Fruit fly (Drosophila melanogaster) whole organism, embryonic: ENCODE data around the gene CG1572.

Experiments used
- Bgb ChIP-seq: fragments of 200-800 bp; sonication (Bioruptor generic); IDR thresholded peaks from 2 replicates; pipeline ENCODE4 v1.3.6; 2022; ENCODE audit warnings: missing biosample characterization, missing genetic modification characterization; ENCODE audit not compliant: partially characterized antibody
- CG11695 ChIP-seq: fragments of 200-800 bp; sonication (Bioruptor generic); IDR thresholded peaks from 3 replicates; pipeline ENCODE4 v1.3.6; 2022; ENCODE audit warnings: missing biosample characterization, missing genetic modification characterization
- CG12391 ChIP-seq: fragments of 200-800 bp; sonication (Bioruptor generic); optimal IDR thresholded peaks from 3 replicates; lab custom pipeline; 2018; ENCODE audit warnings: missing biosample characterization, mild to moderate bottlenecking, missing genetic modification characterization, moderate library complexity
- CG13775 ChIP-seq: fragments of 200-800 bp; sonication (Bioruptor generic); optimal IDR thresholded peaks from 3 replicates; lab custom pipeline; 2017; ENCODE audit warnings: missing biosample characterization, mild to moderate bottlenecking, missing genetic modification characterization
- CG14441 ChIP-seq: fragments of 200-800 bp; sonication (Bioruptor generic); IDR thresholded peaks from 2 replicates; pipeline ENCODE4 v1.3.6; 2022; ENCODE audit warnings: missing biosample characterization, missing genetic modification characterization
- CG14860 ChIP-seq: fragments of 200-800 bp; sonication (Bioruptor generic); IDR thresholded peaks from 3 replicates; pipeline ENCODE4 v1.3.6; 2022; ENCODE audit warnings: missing biosample characterization, missing genetic modification characterization; ENCODE audit not compliant: partially characterized antibody
- CG15269 ChIP-seq: fragments of 200-800 bp; sonication (Bioruptor generic); optimal IDR thresholded peaks from 2 replicates; lab custom pipeline; 2018; ENCODE audit warnings: missing biosample characterization, mild to moderate bottlenecking, missing genetic modification characterization, moderate library complexity
- CG17359 ChIP-seq: fragments of 200-800 bp; sonication (Bioruptor generic); optimal IDR thresholded peaks from 3 replicates; lab custom pipeline; 2018; ENCODE audit warnings: missing biosample characterization, mild to moderate bottlenecking, missing genetic modification characterization, moderate library complexity
- CG18011 ChIP-seq: fragments of 200-800 bp; sonication (Bioruptor generic); optimal IDR thresholded peaks from 2 replicates; lab custom pipeline; 2017; ENCODE audit warnings: missing biosample characterization, missing genetic modification characterization, mild to moderate bottlenecking, moderate library complexity, missing genotype
- CG1832 ChIP-seq: fragments of 200-800 bp; sonication (Bioruptor generic); optimal IDR thresholded peaks from 2 replicates; lab custom pipeline; 2017; ENCODE audit warnings: missing biosample characterization, mild to moderate bottlenecking, missing genetic modification characterization, inconsistent platforms
- CG2129 ChIP-seq: fragments of 200-800 bp; sonication (Bioruptor generic); IDR thresholded peaks from 2 replicates; pipeline ENCODE4 v1.3.6; 2022; ENCODE audit warnings: missing biosample characterization, missing genetic modification characterization; ENCODE audit not compliant: partially characterized antibody
- CG30403 ChIP-seq: fragments of 200-800 bp; sonication (Bioruptor generic); optimal IDR thresholded peaks from 3 replicates; lab custom pipeline; 2016; ENCODE audit warnings: missing biosample characterization, missing genetic modification characterization
- CG4820 ChIP-seq: fragments of 200-800 bp; sonication (Bioruptor generic); optimal IDR thresholded peaks from 3 replicates; lab custom pipeline; 2016; ENCODE audit warnings: missing biosample characterization, missing genetic modification characterization
- CG6813 ChIP-seq: fragments of 200-800 bp; sonication (Bioruptor generic); optimal IDR thresholded peaks from 2 replicates; lab custom pipeline; 2017; ENCODE audit warnings: missing biosample characterization, missing genetic modification characterization, mild to moderate bottlenecking, moderate library complexity, missing genetic modification reagents
- CG7839 ChIP-seq: fragments of 200-800 bp; sonication (Bioruptor generic); optimal IDR thresholded peaks from 3 replicates; lab custom pipeline; 2018; ENCODE audit warnings: missing biosample characterization, mild to moderate bottlenecking, missing genetic modification characterization, moderate library complexity
- CG9437 ChIP-seq: fragments of 200-800 bp; sonication (Bioruptor generic); optimal IDR thresholded peaks from 2 replicates; lab custom pipeline; 2018; ENCODE audit warnings: missing biosample characterization, mild to moderate bottlenecking, missing genetic modification characterization
- CG9817 ChIP-seq: fragments of 200-800 bp; sonication (Bioruptor generic); optimal IDR thresholded peaks from 2 replicates; lab custom pipeline; 2018; ENCODE audit warnings: missing biosample characterization, mild to moderate bottlenecking, missing genetic modification characterization, moderate library complexity
- Dfd ChIP-seq, 2 experiments: fragments of >200 bp; optimal IDR thresholded peaks; 2 replicates each; lab custom pipeline; 2017; ENCODE audit warnings: missing biosample characterization in 2 of 2, missing genetic modification characterization in 2 of 2
- Dip2 ChIP-seq: fragments of 200-800 bp; sonication (Bioruptor generic); IDR thresholded peaks from 2 replicates; pipeline ENCODE4 v1.3.6; 2022; ENCODE audit warnings: missing biosample characterization, missing genetic modification characterization
- Hmr ChIP-seq: fragments of 200-800 bp; sonication (Bioruptor generic); optimal IDR thresholded peaks from 3 replicates; lab custom pipeline; 2017; ENCODE audit warnings: mild to moderate bottlenecking, missing biosample characterization, missing genetic modification reagents, missing genetic modification characterization
- Hr51 ChIP-seq, 2 experiments: fragments of 200-800 bp; sonication (Bioruptor generic); optimal IDR thresholded peaks; 2 replicates in 1 of 2; 3 replicates in 1 of 2; lab custom pipeline; 2016 to 2018; ENCODE audit warnings: missing biosample characterization in 2 of 2, missing genetic modification characterization in 2 of 2, mild to moderate bottlenecking in 1 of 2, moderate library complexity in 1 of 2
- Kr ChIP-seq: fragments of 200-800 bp; sonication (Bioruptor generic); optimal IDR thresholded peaks from 2 replicates; lab custom pipeline; 2017; ENCODE audit warnings: missing biosample characterization, mild to moderate bottlenecking, missing genetic modification characterization
- Med ChIP-seq: fragments of 200-800 bp; sonication (Bioruptor generic); peaks from one replicate; lab custom pipeline; 2016; ENCODE audit warnings: missing biosample characterization, missing genetic modification characterization, mild to moderate bottlenecking, inconsistent platforms, moderate library complexity
- Pdp1 ChIP-seq, 2 experiments: fragments of 200-800 bp; sonication (Bioruptor generic); optimal IDR thresholded peaks; 3 replicates each; lab custom pipeline; 2016; ENCODE audit warnings: missing biosample characterization in 2 of 2, missing genetic modification characterization in 2 of 2, mild to moderate bottlenecking in 1 of 2, moderate library complexity in 1 of 2
- Side ChIP-seq: fragments of 200-800 bp; sonication (Bioruptor generic); optimal IDR thresholded peaks from 2 replicates; lab custom pipeline; 2016; ENCODE audit warnings: missing biosample characterization, missing genetic modification characterization
- Sox102F ChIP-seq: fragments of 200-800 bp; sonication (Bioruptor generic); optimal IDR thresholded peaks from 2 replicates; lab custom pipeline; 2018; ENCODE audit warnings: missing biosample characterization, mild to moderate bottlenecking, missing genetic modification characterization, moderate library complexity
- az2 ChIP-seq: fragments of 200-800 bp; sonication (Bioruptor generic); optimal IDR thresholded peaks from 3 replicates; lab custom pipeline; 2016; ENCODE audit warnings: missing biosample characterization, missing genetic modification characterization
- bab2 ChIP-seq: fragments of 200-800 bp; sonication (Bioruptor generic); optimal IDR thresholded peaks from 2 replicates; lab custom pipeline; 2016; ENCODE audit warnings: missing biosample characterization, missing genetic modification characterization
- cato ChIP-seq: fragments of 200-800 bp; sonication (Bioruptor generic); optimal IDR thresholded peaks from 2 replicates; lab custom pipeline; 2016; ENCODE audit warnings: missing biosample characterization, missing genetic modification characterization, borderline replicate concordance
- fd102C ChIP-seq: fragments of 200-800 bp; sonication (Bioruptor generic); optimal IDR thresholded peaks from 2 replicates; lab custom pipeline; 2018; ENCODE audit warnings: missing biosample characterization, mild to moderate bottlenecking, missing genetic modification characterization, moderate library complexity
- fd96Cb ChIP-seq: fragments of 200-800 bp; sonication (Bioruptor generic); optimal IDR thresholded peaks from 2 replicates; lab custom pipeline; 2018; ENCODE audit warnings: missing biosample characterization, mild to moderate bottlenecking, missing genetic modification characterization, moderate library complexity
- gsb ChIP-seq: fragments of 200-800 bp; sonication (Bioruptor generic); IDR thresholded peaks from 2 replicates; pipeline ENCODE4 v1.3.6; 2022; ENCODE audit warnings: missing biosample characterization, missing genetic modification characterization
- jing ChIP-seq: fragments of 200-800 bp; sonication (Bioruptor generic); optimal IDR thresholded peaks from 2 replicates; lab custom pipeline; 2018; ENCODE audit warnings: missing biosample characterization, mild to moderate bottlenecking, missing genetic modification characterization
- klu ChIP-seq: fragments of 200-800 bp; sonication (Bioruptor generic); IDR thresholded peaks from 2 replicates; pipeline ENCODE4 v1.3.6; 2022; ENCODE audit warnings: missing biosample characterization, missing genetic modification characterization
- knrl ChIP-seq: fragments of 200-800 bp; sonication (Bioruptor generic); IDR thresholded peaks from 3 replicates; pipeline ENCODE4 v1.3.6; 2022; ENCODE audit warnings: missing biosample characterization, missing genetic modification characterization; ENCODE audit not compliant: partially characterized antibody
- lab ChIP-seq: fragments of 200-800 bp; sonication (Bioruptor generic); optimal IDR thresholded peaks from 3 replicates; lab custom pipeline; 2017; ENCODE audit warnings: missing biosample characterization, missing genetic modification characterization, mild to moderate bottlenecking, moderate library complexity, missing genetic modification reagents
- lilli ChIP-seq: fragments of 200-800 bp; sonication (Bioruptor generic); optimal IDR thresholded peaks from 3 replicates; lab custom pipeline; 2016; ENCODE audit warnings: missing biosample characterization, missing genetic modification characterization
- lmd ChIP-seq: fragments of 200-800 bp; sonication (Bioruptor generic); IDR thresholded peaks from 2 replicates; pipeline ENCODE4 v1.3.6; 2022; ENCODE audit warnings: missing biosample characterization, missing genetic modification characterization
- lola ChIP-seq, 3 experiments: fragments of >200 bp in 2 of 3; fragments of 200-800 bp in 1 of 3; sonication (Bioruptor generic) in 1 of 3; optimal IDR thresholded peaks; 2 replicates each; lab custom pipeline; 2017 to 2019; ENCODE audit warnings: missing biosample characterization in 3 of 3, missing genetic modification characterization in 3 of 3, mild to moderate bottlenecking in 1 of 3, moderate library complexity in 1 of 3
- mam ChIP-seq: fragments of 200-800 bp; sonication (Bioruptor generic); optimal IDR thresholded peaks from 3 replicates; lab custom pipeline; 2016; ENCODE audit warnings: missing biosample characterization, missing genetic modification characterization
- nerfin-1 ChIP-seq: fragments of 200-800 bp; sonication (Bioruptor generic); optimal IDR thresholded peaks from 3 replicates; lab custom pipeline; 2019; ENCODE audit warnings: missing biosample characterization, mild to moderate bottlenecking, missing genetic modification characterization, moderate library complexity
- nmo ChIP-seq: fragments of 200-800 bp; sonication (Bioruptor generic); optimal IDR thresholded peaks from 2 replicates; lab custom pipeline; 2018; ENCODE audit warnings: missing biosample characterization, mild to moderate bottlenecking, missing genetic modification characterization, moderate library complexity
- onecut ChIP-seq: fragments of 200-800 bp; sonication (Bioruptor generic); IDR thresholded peaks from 2 replicates; pipeline ENCODE4 v1.3.6; 2022; ENCODE audit warnings: missing biosample characterization, missing genetic modification characterization
- pb ChIP-seq: fragments of 200-800 bp; sonication (Bioruptor generic); optimal IDR thresholded peaks from 3 replicates; lab custom pipeline; 2016; ENCODE audit warnings: missing biosample characterization, missing genetic modification characterization
- ranshi ChIP-seq: fragments of 200-800 bp; sonication (Bioruptor generic); IDR thresholded peaks from 2 replicates; pipeline ENCODE4 v1.3.6; 2022; ENCODE audit warnings: missing biosample characterization, missing genetic modification characterization
- row ChIP-seq: fragments of 200-800 bp; sonication (Bioruptor generic); IDR thresholded peaks from 3 replicates; pipeline ENCODE4 v1.3.6; 2022; ENCODE audit warnings: missing biosample characterization, missing genetic modification characterization
- tio ChIP-seq: fragments of 200-800 bp; sonication (Bioruptor generic); optimal IDR thresholded peaks from 2 replicates; lab custom pipeline; 2017; ENCODE audit warnings: missing biosample characterization, missing genetic modification characterization, inconsistent platforms
- toy ChIP-seq: fragments of 200-800 bp; sonication (Bioruptor generic); IDR thresholded peaks from 2 replicates; pipeline ENCODE4 v1.3.6; 2022; ENCODE audit warnings: missing biosample characterization, missing genetic modification characterization
- vfl ChIP-seq: fragments of 200-800 bp; sonication (Bioruptor generic); optimal IDR thresholded peaks from 2 replicates; lab custom pipeline; 2016; ENCODE audit warnings: missing biosample characterization, missing genetic modification characterization
- z ChIP-seq: fragments of 200-800 bp; sonication (Bioruptor generic); IDR thresholded peaks from 3 replicates; pipeline ENCODE4 v1.3.6; 2022; ENCODE audit warnings: missing biosample characterization, missing genetic modification characterization

Gene CG1572

DNA sequence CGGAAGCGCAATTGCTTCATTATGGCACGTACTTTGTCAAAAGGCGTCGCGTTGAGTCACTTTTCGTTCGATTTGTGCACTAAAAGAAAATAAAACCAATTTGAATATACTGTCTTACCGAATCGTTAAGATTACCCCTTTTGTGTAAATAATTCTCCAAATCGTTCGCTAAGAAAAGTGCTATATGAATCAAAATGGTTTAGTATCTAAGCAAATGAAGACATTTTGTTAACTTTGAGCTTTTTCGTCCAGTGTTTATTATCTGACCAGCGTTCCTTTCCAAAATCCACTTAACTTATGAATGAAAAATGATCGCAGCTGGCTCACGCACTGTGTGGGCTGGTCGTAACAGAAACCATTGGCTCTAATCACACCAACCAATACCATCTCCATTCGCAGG is 8.4 kb downstream of the CG1572 start (continued):
- TF ChIP-seq CG14441 (GFP tag; lab: Robert Waterston, UW), result peak; percentile 34; the same call in 1 of the 2 replicates
- TF ChIP-seq az2 (GFP tag; lab: Kevin White, UChicago), result no peak
- no peak for TF ChIP-seq Bgb (GFP tag; lab: Robert Waterston, UW)
- TF ChIP-seq lola (GFP tag; optimal IDR thresholded peaks at IDR 0.05; lab: Kevin White, UChicago), result no peak
- TF ChIP-seq tio (GFP tag; lab: Kevin White, UChicago), result no peak
- TF ChIP-seq Kr (GFP tag; lab: Kevin White, UChicago), result no peak
- TF ChIP-seq Pdp1 (GFP tag; optimal IDR thresholded peaks at IDR 0.05; lab: Kevin White, UChicago), result peak; percentile 10 to 24
- TF ChIP-seq vfl, result no peak
- no peak for TF ChIP-seq CG6813 (GFP tag; lab: Kevin White, UChicago)
- no peak for TF ChIP-seq pb (GFP tag; lab: Kevin White, UChicago)
- TF ChIP-seq CG7839, result peak; percentile 33
- 0 out of 2 replicates have a peak, but pooled peaks have one; percentile 9 for TF ChIP-seq lmd
- peak; percentile 26 for TF ChIP-seq Sox102F (GFP tag; lab: Kevin White, UChicago)
- TF ChIP-seq ranshi (GFP tag; lab: Robert Waterston, UW), result 0 out of 2 replicates have a peak, but pooled peaks have one; percentile 9
- TF ChIP-seq Med (GFP tag; lab: Kevin White, UChicago), result peak; percentile 71
- TF ChIP-seq Dfd (GFP tag; optimal IDR thresholded peaks at IDR 0.05; lab: Kevin White, UChicago), result no peak
- no peak for TF ChIP-seq toy
- TF ChIP-seq z, result no peak
- no peak for TF ChIP-seq jing (GFP tag; lab: Kevin White, UChicago)
- TF ChIP-seq lilli (GFP tag; lab: Kevin White, UChicago), result peak; percentile 43
- TF ChIP-seq bab2, result peak; percentile 34
- peak; percentile 33 for TF ChIP-seq CG15269 (tag; lab: Kevin White, UChicago)
- TF ChIP-seq Hr51 (GFP tag; optimal IDR thresholded peaks at IDR 0.05; lab: Kevin White, UChicago), result peak in 1 of 2 experiments; percentile 41
- peak; percentile 20 for TF ChIP-seq CG9817
- TF ChIP-seq CG11695 (GFP tag; lab: Robert Waterston, UW), result peak; percentile 71; the same call in 2 of the 3 replicates
- no peak for TF ChIP-seq onecut (GFP tag; lab: Robert Waterston, UW)
- no peak for TF ChIP-seq knrl (GFP tag; lab: Robert Waterston, UW)
- TF ChIP-seq CG30403 (GFP tag; lab: Kevin White, UChicago), result peak; percentile 4
- no peak for TF ChIP-seq CG2129 (GFP tag; lab: Robert Waterston, UW)
- no peak for TF ChIP-seq gsb
- no peak for TF ChIP-seq Side
- TF ChIP-seq klu (GFP tag; lab: Robert Waterston, UW), result no peak
- TF ChIP-seq CG9437 (GFP tag; lab: Kevin White, UChicago), result no peak
- peak; percentile 16 for TF ChIP-seq CG12391 (tag; lab: Kevin White, UChicago)
- TF ChIP-seq Hmr (GFP tag; lab: Kevin White, UChicago), result peak; percentile 15
- no peak for TF ChIP-seq fd102C (GFP tag; lab: Kevin White, UChicago)
- no peak for TF ChIP-seq Dip2 (GFP tag; lab: Robert Waterston, UW)
- no peak for TF ChIP-seq CG1832 (GFP tag; lab: Kevin White, UChicago)
- TF ChIP-seq cato (GFP tag; lab: Kevin White, UChicago), result no peak
- no peak for TF ChIP-seq CG18011 (GFP tag; lab: Kevin White, UChicago)
- no peak for TF ChIP-seq CG13775 (GFP tag; lab: Kevin White, UChicago)
- TF ChIP-seq lab (GFP tag; lab: Kevin White, UChicago), result peak; percentile 61
- TF ChIP-seq CG17359, result peak; percentile 24
- TF ChIP-seq CG14860 (GFP tag; lab: Robert Waterston, UW), result no peak
- no peak for TF ChIP-seq CG4820 (GFP tag; lab: Kevin White, UChicago)
- TF ChIP-seq row, result peak; percentile 53
- TF ChIP-seq fd96Cb (tag; lab: Kevin White, UChicago), result peak; percentile 16
- TF ChIP-seq nmo (GFP tag; lab: Kevin White, UChicago), result no peak
- TF ChIP-seq mam, result peak; percentile 35
- TF ChIP-seq nerfin-1, result no peak
